Fruit fly (Drosophila melanogaster): ENCODE data around the gene CG14384.
A peak's percentile ranks its signal among the peaks of the same experiment; 100 is the strongest.

The CG14384 gene

dm6 chr3R:12997550-12998233 lies 30.2 kb upstream of the CG14384 start, which contains the start of the genes CG17327, CG44194 and CG7518 (continued):
- TF ChIP-seq Taf1 (GFP tag; IDR thresholded peaks at IDR 0.05) (no peak), CG10274 (GFP tag; optimal IDR thresholded peaks at IDR 0.05) (no peak), Poxn (GFP tag; IDR thresholded peaks at IDR 0.05) (no peak), CG16863 (GFP tag; optimal IDR thresholded peaks at IDR 0.05) (no peak), CG9797 (GFP tag; optimal IDR thresholded peaks at IDR 0.05) (peak; percentile 90), CG4617 (GFP tag; optimal IDR thresholded peaks at IDR 0.05; ENCODE audit: borderline replicate concordance) (peak; percentile 58), CG7963 (GFP tag; IDR thresholded peaks at IDR 0.05; ENCODE audit: partially characterized antibody) (0 out of 3 replicates have a peak, but pooled peaks have one; percentile 48), fd96Cb (tag; optimal IDR thresholded peaks at IDR 0.05) (peak; percentile 5), tap (tag; optimal IDR thresholded peaks at IDR 0.05) (no peak), Sin3A (optimal IDR thresholded peaks at IDR 0.05) (peak; percentile 51), Stat92E (GFP tag; optimal IDR thresholded peaks at IDR 0.05) (no peak), D19B (GFP tag; optimal IDR thresholded peaks at IDR 0.05) (no peak), slou (GFP tag; optimal IDR thresholded peaks at IDR 0.05) (no peak), CG6175 (GFP tag; IDR thresholded peaks at IDR 0.05) (no peak), CG12104 (GFP tag; optimal IDR thresholded peaks at IDR 0.05) (peak; percentile 24), CG16815 (GFP tag; optimal IDR thresholded peaks at IDR 0.05) (no peak), nmo (GFP tag; optimal IDR thresholded peaks at IDR 0.05) (peak; percentile 45), Scr (GFP tag; IDR thresholded peaks at IDR 0.05; ENCODE audit: partially characterized antibody) (peak; percentile 52), sob (GFP tag; IDR thresholded peaks at IDR 0.05) (no peak; the same call in 1 of the 2 replicates), Abd-B (GFP tag; optimal IDR thresholded peaks at IDR 0.05) (peak; percentile 39), HLHmδ (GFP tag; optimal IDR thresholded peaks at IDR 0.05) (no peak), bbx (GFP tag; IDR thresholded peaks at IDR 0.05; ENCODE audit: partially characterized antibody) (peak; percentile 37; the same call in 1 of the 2 replicates), Lpt (GFP tag; optimal IDR thresholded peaks at IDR 0.05) (no peak), CG12071 (GFP tag; optimal IDR thresholded peaks at IDR 0.05) (no peak), pnt (GFP tag; optimal IDR thresholded peaks at IDR 0.05) (no peak), ttk (GFP tag; IDR thresholded peaks at IDR 0.05) (no peak), esg (GFP tag; conservative IDR thresholded peaks at IDR 0.05) (no peak), pum (GFP tag; optimal IDR thresholded peaks at IDR 0.05) (peak; percentile 27), jigr1 (GFP tag; IDR thresholded peaks at IDR 0.05) (no peak), CG18262 (tag; optimal IDR thresholded peaks at IDR 0.05) (no peak), CG12299 (tag; optimal IDR thresholded peaks at IDR 0.05) (no peak), Hr3 (GFP tag; optimal IDR thresholded peaks at IDR 0.05) (peak; percentile 53), otp (GFP tag; IDR thresholded peaks at IDR 0.05) (no peak), Myb (GFP tag; optimal IDR thresholded peaks at IDR 0.05) (peak; percentile 41), kni (GFP tag; optimal IDR thresholded peaks at IDR 0.05) (no peak), ham (GFP tag; IDR thresholded peaks at IDR 0.05) (no peak), CG17361 (GFP tag; IDR thresholded peaks at IDR 0.05) (no peak), stwl (tag; optimal IDR thresholded peaks at IDR 0.05) (peak; percentile 41), CG34224 (GFP tag; IDR thresholded peaks at IDR 0.05; ENCODE audit: partially characterized antibody) (peak; percentile 10; the same call in 1 of the 3 replicates), CG17568 (GFP tag; optimal IDR thresholded peaks at IDR 0.05) (no peak), dm (GFP tag; optimal IDR thresholded peaks at IDR 0.05) (peak; percentile 54), CG8359 (GFP tag; optimal IDR thresholded peaks at IDR 0.05; ENCODE audit: borderline replicate concordance) (no peak), Rfx (GFP tag; IDR thresholded peaks at IDR 0.05) (peak; percentile 29; the same call in 1 of the 2 replicates), CG9727 (GFP tag; optimal IDR thresholded peaks at IDR 0.05) (peak; percentile 32), Pdp1 (GFP tag; optimal IDR thresholded peaks at IDR 0.05) (peak; percentile 18 to 59), Blimp-1 (GFP tag; optimal IDR thresholded peaks at IDR 0.05) (no peak), CG33557 (GFP tag; optimal IDR thresholded peaks at IDR 0.05) (no peak), CG13775 (GFP tag; optimal IDR thresholded peaks at IDR 0.05) (peak; percentile 50), PHDP (tag; optimal IDR thresholded peaks at IDR 0.05) (no peak)

Data from whole organism, embryonic.